Fruit fly (Drosophila melanogaster) whole organism, wandering third instar larva: Measurements from ENCODE around the gene Orc2.

Source experiments
- Abd-B ChIP-seq: fragments of >200 bp; optimal IDR thresholded peaks from 2 replicates; lab custom pipeline; 2017; ENCODE audit warnings: missing biosample characterization, missing genetic modification characterization
- CG32264 ChIP-seq: fragments of 200-800 bp; sonication (Bioruptor generic); optimal IDR thresholded peaks from 2 replicates; lab custom pipeline; 2016; ENCODE audit warnings: missing biosample characterization, missing genetic modification characterization
- CG9705 ChIP-seq: fragments of 200-800 bp; sonication (Bioruptor generic); optimal IDR thresholded peaks from 2 replicates; lab custom pipeline; 2018; ENCODE audit warnings: missing biosample characterization, mild to moderate bottlenecking, missing genetic modification characterization
- CrebA ChIP-seq: fragments of 200-800 bp; sonication (Bioruptor generic); optimal IDR thresholded peaks from 2 replicates; lab custom pipeline; 2016; ENCODE audit warnings: missing biosample characterization, mild to moderate bottlenecking, missing genetic modification characterization, borderline replicate concordance
- Dfd ChIP-seq: fragments of >200 bp; optimal IDR thresholded peaks from 2 replicates; lab custom pipeline; 2017; ENCODE audit warnings: missing biosample characterization, missing genetic modification characterization
- Dif ChIP-seq: fragments of 200-275, 200-300 bp; sonication (Bioruptor generic); optimal IDR thresholded peaks from 2 replicates; lab custom pipeline; 2018; ENCODE audit warnings: missing biosample characterization, missing genetic modification characterization; ENCODE audit not compliant: partially characterized antibody
- GATAd ChIP-seq: sonication (Bioruptor generic); optimal IDR thresholded peaks from 2 replicates; lab custom pipeline; 2016; ENCODE audit warnings: missing biosample characterization, missing genetic modification characterization
- HLH106 ChIP-seq: fragments of 200-800 bp; optimal IDR thresholded peaks from 3 replicates; lab custom pipeline; 2019; ENCODE audit warnings: missing biosample characterization, mild to moderate bottlenecking, missing genetic modification characterization, moderate library complexity
- Hnf4 ChIP-seq: fragments of 200-800 bp; sonication (Bioruptor generic); optimal IDR thresholded peaks from 2 replicates; lab custom pipeline; 2016; ENCODE audit warnings: missing biosample characterization, mild to moderate bottlenecking, missing genetic modification characterization
- Hr78 ChIP-seq: fragments of >200 bp; optimal IDR thresholded peaks from 2 replicates; lab custom pipeline; 2017; ENCODE audit warnings: missing biosample characterization, missing genetic modification characterization
- Hr83 ChIP-seq: fragments of 200-300 bp; sonication (Bioruptor generic); optimal IDR thresholded peaks from 2 replicates; lab custom pipeline; 2016; ENCODE audit warnings: missing biosample characterization, mild to moderate bottlenecking, missing genetic modification characterization, moderate library complexity; ENCODE audit not compliant: poor library complexity, severe bottlenecking
- Jra ChIP-seq: sonication (Bioruptor generic); optimal IDR thresholded peaks from 2 replicates; lab custom pipeline; 2016; ENCODE audit warnings: missing biosample characterization, missing genetic modification characterization
- Mio ChIP-seq: sonication (Bioruptor generic); optimal IDR thresholded peaks from 2 replicates; lab custom pipeline; 2016; ENCODE audit warnings: missing biosample characterization, missing genetic modification characterization
- Myc ChIP-seq: fragments of >200 bp; optimal IDR thresholded peaks from 2 replicates; lab custom pipeline; 2017
- N ChIP-seq: fragments of >200 bp; optimal IDR thresholded peaks from 2 replicates; lab custom pipeline; 2018; ENCODE audit warnings: missing biosample characterization, missing external identifiers, missing genetic modification characterization
- OdsH ChIP-seq: fragments of 200-800 bp; sonication (Bioruptor generic); optimal IDR thresholded peaks from 2 replicates; lab custom pipeline; 2016; ENCODE audit warnings: missing biosample characterization, mild to moderate bottlenecking, missing genetic modification characterization
- Rel ChIP-seq, 2 experiments: fragments of 200-800 bp; sonication (Bioruptor generic) in 1 of 2; optimal IDR thresholded peaks; 2 replicates in 1 of 2; 3 replicates in 1 of 2; lab custom pipeline; 2016 to 2019; ENCODE audit warnings: mild to moderate bottlenecking in 2 of 2, missing biosample characterization in 2 of 2, missing genetic modification characterization in 2 of 2, moderate library complexity in 1 of 2
- Sp1 ChIP-seq: fragments of 200-800 bp; sonication (Bioruptor generic); optimal IDR thresholded peaks from 3 replicates; lab custom pipeline; 2019; ENCODE audit warnings: missing biosample characterization, mild to moderate bottlenecking, missing genetic modification characterization, moderate library complexity
- Vsx2 ChIP-seq: fragments of 200-300, 225-300 bp; sonication (Bioruptor generic); optimal IDR thresholded peaks from 2 replicates; lab custom pipeline; 2018; ENCODE audit warnings: missing biosample characterization, missing genetic modification characterization; ENCODE audit not compliant: partially characterized antibody
- br ChIP-seq: fragments of 200-800 bp; sonication (Bioruptor generic); optimal IDR thresholded peaks from 2 replicates; lab custom pipeline; 2016; ENCODE audit warnings: missing biosample characterization, missing genetic modification characterization
- brk ChIP-seq: fragments of 200-800 bp; sonication (Bioruptor generic); optimal IDR thresholded peaks from 2 replicates; lab custom pipeline; 2016; ENCODE audit warnings: missing biosample characterization, mild to moderate bottlenecking, missing genetic modification characterization
- dl ChIP-seq, 2 experiments: fragments of 175-275, 200-275 bp in 1 of 2; fragments of 200-275 bp in 1 of 2; sonication (Bioruptor generic); optimal IDR thresholded peaks; lab custom pipeline; 2018; ENCODE audit warnings: mild to moderate bottlenecking in 2 of 2, missing biosample characterization in 2 of 2, missing genetic modification characterization in 2 of 2, moderate library complexity in 2 of 2; ENCODE audit not compliant: partially characterized antibody in 2 of 2, insufficient read depth in 1 of 2
- dmrt93B ChIP-seq: fragments of 200-800 bp; sonication (Bioruptor generic); optimal IDR thresholded peaks from 2 replicates; lab custom pipeline; 2018; ENCODE audit warnings: missing biosample characterization, mild to moderate bottlenecking, missing genetic modification characterization
- dsf ChIP-seq: sonication (Bioruptor generic); optimal IDR thresholded peaks from 2 replicates; lab custom pipeline; 2016; ENCODE audit warnings: missing biosample characterization, missing genetic modification characterization, borderline replicate concordance
- ey ChIP-seq: fragments of 200-800 bp; sonication (Bioruptor generic); optimal IDR thresholded peaks from 2 replicates; lab custom pipeline; 2016; ENCODE audit warnings: missing biosample characterization, missing genetic modification characterization
- foxo ChIP-seq, 2 experiments: fragments of 200-800 bp; sonication (Bioruptor generic); optimal IDR thresholded peaks; 2 replicates in 1 of 2; 3 replicates in 1 of 2; lab custom pipeline; 2016 to 2017; ENCODE audit warnings: missing biosample characterization in 2 of 2, missing genetic modification characterization in 2 of 2
- fru ChIP-seq: fragments of 200-800 bp; sonication (Bioruptor generic); optimal IDR thresholded peaks from 3 replicates; lab custom pipeline; 2016; ENCODE audit warnings: missing biosample characterization, mild to moderate bottlenecking, missing genetic modification characterization
- jim ChIP-seq: fragments of 175-275, 200-325 bp; sonication (Bioruptor generic); optimal IDR thresholded peaks from 2 replicates; lab custom pipeline; 2016; ENCODE audit warnings: missing biosample characterization, mild to moderate bottlenecking, missing genetic modification characterization
- lola ChIP-seq: fragments of >200 bp; optimal IDR thresholded peaks from 2 replicates; lab custom pipeline; 2017; ENCODE audit warnings: missing biosample characterization, missing genetic modification characterization
- pan ChIP-seq: fragments of >200 bp; optimal IDR thresholded peaks from 2 replicates; lab custom pipeline; 2017
- psq ChIP-seq: fragments of 200-800 bp; sonication (Bioruptor generic); optimal IDR thresholded peaks from 3 replicates; lab custom pipeline; 2017; ENCODE audit warnings: missing biosample characterization, mild to moderate bottlenecking, missing genetic modification characterization, moderate library complexity
- rgr ChIP-seq: fragments of 200-800 bp; sonication (Bioruptor generic); optimal IDR thresholded peaks from 3 replicates; lab custom pipeline; 2016; ENCODE audit warnings: missing biosample characterization, mild to moderate bottlenecking, missing genetic modification characterization
- sage ChIP-seq: fragments of 200-800 bp; sonication (Bioruptor generic); optimal IDR thresholded peaks from 2 replicates; lab custom pipeline; 2016; ENCODE audit warnings: missing biosample characterization, mild to moderate bottlenecking, missing genetic modification characterization
- sv ChIP-seq: fragments of 200-800 bp; sonication (Bioruptor generic); optimal IDR thresholded peaks from 3 replicates; lab custom pipeline; 2016; ENCODE audit warnings: missing biosample characterization, missing genetic modification characterization
- tai ChIP-seq: sonication (Bioruptor generic); optimal IDR thresholded peaks from 2 replicates; lab custom pipeline; 2016; ENCODE audit warnings: missing biosample characterization, missing genetic modification characterization
- usp ChIP-seq: fragments of >200 bp; optimal IDR thresholded peaks from 2 replicates; lab custom pipeline; 2017; ENCODE audit warnings: missing biosample characterization, missing genetic modification characterization
- woc ChIP-seq: sonication (Bioruptor generic); optimal IDR thresholded peaks from 2 replicates; lab custom pipeline; 2016; ENCODE audit warnings: missing biosample characterization, mild to moderate bottlenecking, missing genetic modification characterization

The Orc2 gene

DNA sequence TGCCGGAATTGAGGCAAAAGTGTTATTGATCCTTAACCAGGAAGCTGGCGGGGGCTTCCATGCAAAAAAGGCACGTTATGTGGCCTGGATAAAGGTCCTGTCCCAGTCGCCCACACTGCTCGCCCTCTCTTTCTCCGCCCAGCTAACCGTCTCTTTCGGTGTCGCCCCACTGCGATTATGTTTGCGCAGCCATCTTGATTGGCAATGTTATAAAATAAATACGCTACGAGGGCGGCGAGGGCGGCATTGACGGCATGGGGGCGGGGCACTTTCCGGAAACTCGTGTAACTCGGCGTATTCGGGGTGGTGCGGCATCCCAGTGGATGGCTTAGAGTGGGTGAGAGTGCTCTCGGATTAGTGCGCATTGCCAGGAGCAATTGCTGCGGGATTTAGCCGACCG lies 41.1 kb upstream of the Orc2 start:
- TF ChIP-seq dsf (GFP tag; lab: Kevin White, UChicago): no peak
- TF ChIP-seq Hr78: no peak
- no peak for TF ChIP-seq Dif
- TF ChIP-seq jim (GFP tag; lab: Kevin White, UChicago): no peak
- TF ChIP-seq Mio (GFP tag; lab: Kevin White, UChicago): no peak
- TF ChIP-seq woc (GFP tag; lab: Kevin White, UChicago): no peak
- TF ChIP-seq foxo (GFP tag; optimal IDR thresholded peaks at IDR 0.05; lab: Kevin White, UChicago): no peak
- no peak for TF ChIP-seq Myc (lab: Kevin White, UChicago)
- TF ChIP-seq lola (GFP tag; lab: Kevin White, UChicago): no peak
- TF ChIP-seq Dfd (GFP tag; lab: Kevin White, UChicago): no peak
- no peak for TF ChIP-seq Sp1 (GFP tag; lab: Kevin White, UChicago)
- no peak for TF ChIP-seq HLH106 (tag; lab: Kevin White, UChicago)
- TF ChIP-seq Vsx2 (GFP tag; lab: Kevin White, UChicago): no peak
- no peak for TF ChIP-seq psq (GFP tag; lab: Kevin White, UChicago)
- no peak for TF ChIP-seq sv (GFP tag; lab: Kevin White, UChicago)
- no peak for TF ChIP-seq brk (GFP tag; lab: Kevin White, UChicago)
- no peak for TF ChIP-seq CG32264 (GFP tag; lab: Kevin White, UChicago)
- TF ChIP-seq ey (GFP tag; lab: Kevin White, UChicago): no peak
- TF ChIP-seq Hnf4 (GFP tag; lab: Kevin White, UChicago): no peak

DNA sequence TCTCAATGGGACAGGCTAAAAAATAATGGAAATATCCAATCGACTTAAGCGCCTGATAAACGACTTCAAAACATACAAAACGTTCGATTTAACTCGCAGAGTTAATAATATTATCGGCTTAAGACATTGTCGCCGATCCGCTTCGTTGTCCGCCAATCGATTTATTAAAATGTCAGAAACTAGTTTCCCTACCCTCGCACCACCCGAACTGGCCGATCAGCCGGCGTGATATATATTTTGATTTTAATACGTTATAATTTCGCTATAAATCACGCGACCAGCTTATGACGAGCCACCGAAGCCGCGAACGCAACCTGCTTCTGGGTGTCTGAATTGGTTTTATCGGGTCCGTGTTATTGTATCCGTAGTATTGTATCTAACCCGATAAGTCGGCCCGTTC lies 37.1 kb upstream of the Orc2 start:
- TF ChIP-seq usp (GFP tag; lab: Kevin White, UChicago) (no peak), lola (GFP tag; lab: Kevin White, UChicago) (no peak), GATAd (GFP tag; lab: Kevin White, UChicago) (no peak), Sp1 (GFP tag; lab: Kevin White, UChicago) (no peak), woc (GFP tag; lab: Kevin White, UChicago) (no peak), CrebA (GFP tag; lab: Kevin White, UChicago) (no peak), Rel (GFP tag; optimal IDR thresholded peaks at IDR 0.05; lab: Kevin White, UChicago) (no peak), Rel (tag; optimal IDR thresholded peaks at IDR 0.05; lab: Kevin White, UChicago) (no peak), Hnf4 (GFP tag; lab: Kevin White, UChicago) (no peak), Hr78 (no peak), foxo (GFP tag; optimal IDR thresholded peaks at IDR 0.05; lab: Kevin White, UChicago) (no peak), Abd-B (GFP tag; lab: Kevin White, UChicago) (no peak), Jra (GFP tag; lab: Kevin White, UChicago) (no peak), fru (GFP tag; lab: Kevin White, UChicago) (no peak), jim (GFP tag; lab: Kevin White, UChicago) (no peak), dmrt93B (GFP tag; lab: Kevin White, UChicago) (no peak), pan (no peak), dsf (GFP tag; lab: Kevin White, UChicago) (no peak), Mio (GFP tag; lab: Kevin White, UChicago) (no peak)

DNA sequence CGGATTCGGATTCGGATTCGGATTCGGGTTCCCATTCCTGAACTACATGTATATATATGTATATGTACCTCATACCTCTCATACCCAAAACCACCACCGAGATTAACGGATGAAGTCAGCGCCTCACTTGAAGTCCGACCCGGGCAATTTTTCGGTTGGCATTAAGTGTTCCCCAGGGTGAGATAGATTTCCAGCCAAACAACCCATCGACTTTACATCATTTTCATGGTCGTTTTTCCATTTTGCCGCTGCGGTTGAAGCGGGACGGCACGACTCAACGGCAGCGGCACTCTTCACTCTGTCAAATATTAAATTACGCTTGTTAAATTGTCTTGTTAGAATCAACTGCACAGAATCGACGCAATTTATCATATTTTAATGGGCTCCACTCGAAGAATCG lies 34.4 kb upstream of the Orc2 start:
- TF ChIP-seq Abd-B (GFP tag; lab: Kevin White, UChicago): no peak
- no peak for TF ChIP-seq foxo (GFP tag; optimal IDR thresholded peaks at IDR 0.05; lab: Kevin White, UChicago)

DNA sequence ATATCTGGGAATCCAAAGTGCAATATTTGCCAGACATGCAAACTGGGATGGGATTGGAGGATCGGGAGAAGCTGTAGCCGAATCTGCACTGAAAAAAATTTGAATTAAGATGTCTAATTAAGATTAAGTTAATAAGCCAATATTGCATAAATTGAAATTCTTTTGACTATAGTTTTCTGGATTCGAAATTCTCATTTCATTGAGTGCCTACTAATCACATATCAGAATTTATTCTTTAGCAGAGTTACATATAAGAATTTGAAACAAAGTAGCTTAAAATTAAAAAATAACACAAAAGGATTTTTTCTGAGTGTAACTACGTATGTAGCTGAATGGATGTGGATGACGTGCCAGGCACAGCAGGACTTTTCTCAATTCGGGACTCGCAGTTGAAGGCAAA lies 32.9 kb upstream of the Orc2 start:
- TF ChIP-seq woc (GFP tag; lab: Kevin White, UChicago) (peak; percentile 25), Hr83 (GFP tag; lab: Kevin White, UChicago) (no peak), Abd-B (GFP tag; lab: Kevin White, UChicago) (no peak), jim (GFP tag; lab: Kevin White, UChicago) (no peak), usp (GFP tag; lab: Kevin White, UChicago) (no peak), Dif (no peak), psq (GFP tag; lab: Kevin White, UChicago) (peak; percentile 56), lola (GFP tag; lab: Kevin White, UChicago) (no peak), tai (GFP tag; lab: Kevin White, UChicago) (no peak), ey (GFP tag; lab: Kevin White, UChicago) (peak; percentile 59), dl (GFP tag; optimal IDR thresholded peaks at IDR 0.05; lab: Kevin White, UChicago; ENCODE audit: insufficient read depth in 1 of 2, partially characterized antibody in 2 of 2) (no peak), fru (GFP tag; lab: Kevin White, UChicago) (peak; percentile 36), sage (no peak), Hnf4 (GFP tag; lab: Kevin White, UChicago) (peak; percentile 45), Myc (lab: Kevin White, UChicago) (no peak), foxo (GFP tag; optimal IDR thresholded peaks at IDR 0.05; lab: Kevin White, UChicago) (peak in 1 of 2 experiments; percentile 50), CrebA (GFP tag; lab: Kevin White, UChicago) (no peak), Dfd (GFP tag; lab: Kevin White, UChicago) (no peak), Jra (GFP tag; lab: Kevin White, UChicago) (no peak), Rel (GFP tag; optimal IDR thresholded peaks at IDR 0.05; lab: Kevin White, UChicago) (no peak), Rel (tag; optimal IDR thresholded peaks at IDR 0.05; lab: Kevin White, UChicago) (no peak), Mio (GFP tag; lab: Kevin White, UChicago) (no peak), sv (GFP tag; lab: Kevin White, UChicago) (no peak), Sp1 (GFP tag; lab: Kevin White, UChicago) (peak; percentile 54), rgr (GFP tag; lab: Kevin White, UChicago) (peak; percentile 64), br (GFP tag; lab: Kevin White, UChicago) (peak; percentile 38), GATAd (GFP tag; lab: Kevin White, UChicago) (no peak), OdsH (peak; percentile 44), HLH106 (tag; lab: Kevin White, UChicago) (peak; percentile 21), CG9705 (GFP tag; lab: Kevin White, UChicago) (no peak), CG32264 (GFP tag; lab: Kevin White, UChicago) (no peak), pan (no peak), dsf (GFP tag; lab: Kevin White, UChicago) (no peak), Vsx2 (GFP tag; lab: Kevin White, UChicago) (no peak), dmrt93B (GFP tag; lab: Kevin White, UChicago) (no peak), N (GFP tag; lab: Kevin White, UChicago) (no peak)
